Worm (Caenorhabditis elegans): ENCODE results near the gene mig-2.

The mig-2 gene

ce11 chrX:11548308-11548707 is at the start of gene mig-2:
Gene mig-2, plus strand, starts transcription at chrX:11548608.
- TF ChIP-seq ztf-11 (tag; optimal IDR thresholded peaks at IDR 0.05) (no peak), unc-98 (GFP tag; IDR thresholded peaks at IDR 0.05) (no peak), nhr-85 (tag) (peak; percentile 30), rnt-1 (tag; optimal IDR thresholded peaks at IDR 0.05) (no peak), unc-62 (GFP tag; optimal IDR thresholded peaks at IDR 0.05) (no peak)

- TF ChIP-seq nhr-11 (tag; optimal IDR thresholded peaks at IDR 0.05) (no peak), rnt-1 (tag; optimal IDR thresholded peaks at IDR 0.05) (no peak), vab-15 (tag; optimal IDR thresholded peaks at IDR 0.05) (no peak), ceh-63 (GFP tag; optimal IDR thresholded peaks at IDR 0.05) (no peak), pqm-1 (tag; optimal IDR thresholded peaks at IDR 0.05) (no peak), elt-2 (tag; optimal IDR thresholded peaks at IDR 0.05) (peak; percentile 23)
These were observed 49.5 kb upstream of the mig-2 start for ce11 chrX:11498871-11499270.

ce11 chrX:11499738-11500137 is 48.7 kb upstream of the mig-2 start, which contains the start of gene T25C12.3:
Gene T25C12.3, minus strand, starts transcription at chrX:11499999.
- TF ChIP-seq mdl-1 (tag; optimal IDR thresholded peaks at IDR 0.05) (no peak), elt-2 (tag; optimal IDR thresholded peaks at IDR 0.05) (peak; percentile 47)

- TF ChIP-seq dpl-1 (GFP tag; optimal IDR thresholded peaks at IDR 0.05) (no peak), elt-2 (tag; optimal IDR thresholded peaks at IDR 0.05) (peak; percentile 34)
These were observed 47.8 kb upstream of the mig-2 start for ce11 chrX:11500589-11500988.

ce11 chrX:11501967-11502366 is 46.4 kb upstream of the mig-2 start, which contains the start of gene F29G6.1:
Gene F29G6.1, plus strand, starts transcription at chrX:11502267.
- no peak for TF ChIP-seq C34B4.2 (tag; optimal IDR thresholded peaks at IDR 0.05)
- TF ChIP-seq nhr-12 (tag; optimal IDR thresholded peaks at IDR 0.05): no peak
- no peak for TF ChIP-seq jun-1 (tag; optimal IDR thresholded peaks at IDR 0.05)

ce11 chrX:11507836-11508235 is 40.6 kb upstream of the mig-2 start:
- TF ChIP-seq lin-35 (GFP tag; optimal IDR thresholded peaks at IDR 0.05) (no peak), ces-1 (GFP tag; optimal IDR thresholded peaks at IDR 0.05) (no peak), skn-1 (tag; optimal IDR thresholded peaks at IDR 0.05) (no peak), unc-86 (tag; optimal IDR thresholded peaks at IDR 0.05) (no peak), sox-4 (tag; optimal IDR thresholded peaks at IDR 0.05) (no peak), fkh-10 (GFP tag; optimal IDR thresholded peaks at IDR 0.05) (no peak), sptf-1 (tag; optimal IDR thresholded peaks at IDR 0.05) (no peak)

- TF ChIP-seq lin-14 (GFP tag; optimal IDR thresholded peaks at IDR 0.05): peak; percentile 18
- TF ChIP-seq nhr-20 (tag; optimal IDR thresholded peaks at IDR 0.05): no peak
- no peak for TF ChIP-seq ztf-11 (tag; optimal IDR thresholded peaks at IDR 0.05)
- peak; percentile 80 for TF ChIP-seq elt-2 (tag; optimal IDR thresholded peaks at IDR 0.05)
- no peak for TF ChIP-seq ets-5 (GFP tag; IDR thresholded peaks at IDR 0.05)
- peak in 1 of 2 experiments; percentile 19 for TF ChIP-seq lin-35 (GFP tag; optimal IDR thresholded peaks at IDR 0.05)
- TF ChIP-seq efl-1 (optimal IDR thresholded peaks at IDR 0.05): no peak
- peak in 1 of 2 experiments; percentile 43 for TF ChIP-seq efl-1 (GFP tag; optimal IDR thresholded peaks at IDR 0.05 in 1 of 2)
- no peak for TF ChIP-seq rnt-1 (tag; optimal IDR thresholded peaks at IDR 0.05)
- TF ChIP-seq pqm-1 (tag; optimal IDR thresholded peaks at IDR 0.05): peak; percentile 17
These were observed 38.9 kb upstream of the mig-2 start for ce11 chrX:11509547-11509946.

- TF ChIP-seq lin-35 (GFP tag; optimal IDR thresholded peaks at IDR 0.05) (no peak), ceh-88 (GFP tag; IDR thresholded peaks at IDR 0.05) (no peak), nhr-85 (tag) (no peak), isw-1 (GFP tag; IDR thresholded peaks at IDR 0.05) (no peak), ceh-82 (tag; optimal IDR thresholded peaks at IDR 0.05) (no peak), nhr-47 (tag; optimal IDR thresholded peaks at IDR 0.05) (no peak), grh-1 (GFP tag; IDR thresholded peaks at IDR 0.05) (no peak), snpc-4 (tag; optimal IDR thresholded peaks at IDR 0.05) (no peak)
These were observed 37.2 kb upstream of the mig-2 start, which contains the start of gene ccdc-149 for ce11 chrX:11511231-11511630. Gene ccdc-149, minus strand, starts transcription at chrX:11511451.

Data from whole organism, L1 larva.